Worm (Caenorhabditis elegans) whole organism, mixed stage, embryonic: ENCODE measurements around the gene pyc-1.

Source experiments
- ceh-43 ChIP-seq: fragments of 200-800 bp; sonication (Bioruptor generic); optimal IDR thresholded peaks from 2 replicates; lab custom pipeline; 2018; ENCODE audit warnings: mild to moderate bottlenecking, missing genetic modification characterization, moderate library complexity, missing compliant biosample characterization
- elt-1 ChIP-seq: sonication (generic microtip); optimal IDR thresholded peaks from 2 replicates; lab custom pipeline; 2017; ENCODE audit warnings: missing genetic modification characterization, mild to moderate bottlenecking, missing compliant biosample characterization, antibody characterized with exemption, moderate library complexity, borderline replicate concordance; ENCODE audit not compliant: insufficient read depth
- elt-3 ChIP-seq: fragments of 150-350 bp; optimal IDR thresholded peaks from 2 replicates; lab custom pipeline; 2014; ENCODE audit warnings: missing biosample characterization, missing genetic modification characterization
- lin-13 ChIP-seq: fragments of 150-350 bp; optimal IDR thresholded peaks from 2 replicates; lab custom pipeline; 2014; ENCODE audit warnings: missing biosample characterization, missing genetic modification characterization
- mls-2 ChIP-seq: sonication (generic microtip); optimal IDR thresholded peaks from 2 replicates; lab custom pipeline; 2016; ENCODE audit warnings: mild to moderate bottlenecking, missing genetic modification characterization, moderate library complexity, missing compliant biosample characterization
- nhr-2 ChIP-seq: fragments of 150-350 bp; optimal IDR thresholded peaks from 2 replicates; lab custom pipeline; 2014; ENCODE audit warnings: missing biosample characterization, missing genetic modification characterization
- nhr-237 ChIP-seq: fragments of 150-350 bp; optimal IDR thresholded peaks from 2 replicates; lab custom pipeline; 2014; ENCODE audit warnings: missing biosample characterization, missing genetic modification characterization
- pha-4 ChIP-seq: fragments of 150-350 bp; optimal IDR thresholded peaks from 2 replicates; lab custom pipeline; 2018; ENCODE audit warnings: missing biosample characterization, missing genetic modification reagents, missing genetic modification characterization
- unc-39 ChIP-seq: fragments of 150-350 bp; optimal IDR thresholded peaks from 2 replicates; lab custom pipeline; 2014; ENCODE audit warnings: missing biosample characterization, missing genetic modification characterization
- ztf-11 ChIP-seq: fragments of 150-350 bp; optimal IDR thresholded peaks from 2 replicates; lab custom pipeline; 2014; ENCODE audit warnings: missing biosample characterization, missing genetic modification characterization

- TF ChIP-seq ztf-11 (tag; lab: Kevin White, UChicago), result no peak
- TF ChIP-seq unc-39, result no peak
- no peak for TF ChIP-seq elt-3 (tag; lab: Kevin White, UChicago)
- no peak for TF ChIP-seq ceh-43 (GFP tag; lab: Kevin White, UChicago)
- TF ChIP-seq elt-1 (tag; lab: Kevin White, UChicago), result no peak
- TF ChIP-seq mls-2 (tag; lab: Kevin White, UChicago), result no peak
- TF ChIP-seq nhr-2 (tag; lab: Kevin White, UChicago), result no peak
- no peak for TF ChIP-seq pha-4 (tag; lab: Kevin White, UChicago)
- TF ChIP-seq nhr-237 (tag; lab: Kevin White, UChicago), result no peak
- no peak for TF ChIP-seq lin-13 (tag; lab: Kevin White, UChicago)
Observed at ce11 chrV:11776538-11776937, 45.8 kb downstream of the pyc-1 start, which contains the start of gene F55A11.6.
